Fruit fly (Drosophila melanogaster) whole organism, embryonic: ENCODE measurements around the gene CG42828.

Experiments
- Abd-B ChIP-seq: fragments of 200-800 bp; sonication (Bioruptor generic); optimal IDR thresholded peaks from 2 replicates; lab custom pipeline; 2018; ENCODE audit warnings: missing biosample characterization, mild to moderate bottlenecking, missing genetic modification characterization, moderate library complexity
- Atf3 ChIP-seq: fragments of 200-800 bp; sonication (Bioruptor generic); optimal IDR thresholded peaks from 3 replicates; lab custom pipeline; 2016; ENCODE audit warnings: missing biosample characterization, missing genetic modification characterization
- BtbVII ChIP-seq: fragments of 200-800 bp; sonication (Bioruptor generic); optimal IDR thresholded peaks from 3 replicates; lab custom pipeline; 2017; ENCODE audit warnings: missing biosample characterization, mild to moderate bottlenecking, missing genetic modification characterization
- CG11093 ChIP-seq: fragments of 200-800 bp; sonication (Bioruptor generic); IDR thresholded peaks from 3 replicates; pipeline ENCODE4 v1.3.6; 2022; ENCODE audit warnings: missing biosample characterization, missing genetic modification characterization
- CG11504 ChIP-seq: fragments of 200-800 bp; sonication (Bioruptor generic); optimal IDR thresholded peaks from 3 replicates; lab custom pipeline; 2019; ENCODE audit warnings: missing biosample characterization, mild to moderate bottlenecking, missing genetic modification characterization, moderate library complexity
- CG13894 ChIP-seq: fragments of 200-800 bp; sonication (Bioruptor generic); optimal IDR thresholded peaks from 3 replicates; lab custom pipeline; 2018; ENCODE audit warnings: missing biosample characterization, mild to moderate bottlenecking, missing genetic modification characterization, moderate library complexity
- CG15601 ChIP-seq: fragments of 200-800 bp; sonication (Bioruptor generic); optimal IDR thresholded peaks from 3 replicates; lab custom pipeline; 2019; ENCODE audit warnings: missing biosample characterization, mild to moderate bottlenecking, missing genetic modification characterization, moderate library complexity
- CG17359 ChIP-seq: fragments of 200-800 bp; sonication (Bioruptor generic); optimal IDR thresholded peaks from 3 replicates; lab custom pipeline; 2018; ENCODE audit warnings: missing biosample characterization, mild to moderate bottlenecking, missing genetic modification characterization, moderate library complexity
- CG2199 ChIP-seq: fragments of 200-800 bp; sonication (Bioruptor generic); IDR thresholded peaks from 3 replicates; pipeline ENCODE4 v1.3.6; 2022; ENCODE audit warnings: missing biosample characterization, missing genetic modification characterization
- CG2712 ChIP-seq: fragments of 200-800 bp; optimal IDR thresholded peaks from 3 replicates; lab custom pipeline; 2019; ENCODE audit warnings: missing biosample characterization, mild to moderate bottlenecking, missing genetic modification characterization, moderate library complexity
- CG30403 ChIP-seq: fragments of 200-800 bp; sonication (Bioruptor generic); optimal IDR thresholded peaks from 3 replicates; lab custom pipeline; 2016; ENCODE audit warnings: missing biosample characterization, missing genetic modification characterization
- CG32532 ChIP-seq: fragments of 200-800 bp; sonication (Bioruptor generic); IDR thresholded peaks from 2 replicates; pipeline ENCODE4 v1.3.6; 2022; ENCODE audit warnings: missing biosample characterization, missing genetic modification characterization
- CG33557 ChIP-seq: fragments of 200-800 bp; sonication (Bioruptor generic); optimal IDR thresholded peaks from 2 replicates; lab custom pipeline; 2019; ENCODE audit warnings: missing biosample characterization, mild to moderate bottlenecking, missing genetic modification characterization, moderate library complexity
- CG6254 ChIP-seq: fragments of 200-800 bp; sonication (Bioruptor generic); optimal IDR thresholded peaks from 3 replicates; lab custom pipeline; 2017; ENCODE audit warnings: mild to moderate bottlenecking, missing biosample characterization, missing genetic modification reagents, missing genetic modification characterization
- CG6791 ChIP-seq: fragments of 200-800 bp; sonication (Bioruptor generic); IDR thresholded peaks from 3 replicates; pipeline ENCODE4 v1.3.6; 2022; ENCODE audit warnings: missing biosample characterization, missing genetic modification characterization; ENCODE audit not compliant: partially characterized antibody
- CG7745 ChIP-seq: fragments of 200-800 bp; sonication (Bioruptor generic); optimal IDR thresholded peaks from 2 replicates; lab custom pipeline; 2018; ENCODE audit warnings: missing biosample characterization, mild to moderate bottlenecking, missing genetic modification characterization, moderate library complexity
- CG8944 ChIP-seq: fragments of 200-800 bp; sonication (Bioruptor generic); optimal IDR thresholded peaks from 3 replicates; lab custom pipeline; 2016; ENCODE audit warnings: missing biosample characterization, missing genetic modification characterization
- CG9215 ChIP-seq: fragments of 200-800 bp; sonication (Bioruptor generic); IDR thresholded peaks from 2 replicates; pipeline ENCODE4 v1.3.6; 2022; ENCODE audit warnings: missing biosample characterization, missing genetic modification characterization
- CG9727 ChIP-seq: fragments of 200-800 bp; sonication (Bioruptor generic); optimal IDR thresholded peaks from 3 replicates; lab custom pipeline; 2017; ENCODE audit warnings: missing biosample characterization, mild to moderate bottlenecking, missing genetic modification characterization
- Chrac-16 ChIP-seq: fragments of 200-800 bp; sonication (Bioruptor generic); optimal IDR thresholded peaks from 3 replicates; lab custom pipeline; 2016; ENCODE audit warnings: missing biosample characterization, missing genetic modification characterization
- Elba2 ChIP-seq: fragments of 200-800 bp; sonication (Bioruptor generic); optimal IDR thresholded peaks from 3 replicates; lab custom pipeline; 2016; ENCODE audit warnings: missing biosample characterization, missing genetic modification characterization
- Fer3 ChIP-seq: fragments of 200-800 bp; sonication (Bioruptor generic); optimal IDR thresholded peaks from 2 replicates; lab custom pipeline; 2018; ENCODE audit warnings: missing biosample characterization, mild to moderate bottlenecking, missing genetic modification characterization, moderate library complexity
- HmgD ChIP-seq: fragments of 200-800 bp; sonication (Bioruptor generic); optimal IDR thresholded peaks from 3 replicates; lab custom pipeline; 2016; ENCODE audit warnings: missing biosample characterization, missing genetic modification characterization
- Hr51 ChIP-seq, 2 experiments: fragments of 200-800 bp; sonication (Bioruptor generic); optimal IDR thresholded peaks; 2 replicates in 1 of 2; 3 replicates in 1 of 2; lab custom pipeline; 2016 to 2018; ENCODE audit warnings: missing biosample characterization in 2 of 2, missing genetic modification characterization in 2 of 2, mild to moderate bottlenecking in 1 of 2, moderate library complexity in 1 of 2
- Hsf ChIP-seq: fragments of 200-800 bp; sonication (Bioruptor generic); optimal IDR thresholded peaks from 3 replicates; lab custom pipeline; 2016; ENCODE audit warnings: missing biosample characterization, missing genetic modification characterization
- Mad ChIP-seq: fragments of 200-800 bp; sonication (Bioruptor generic); optimal IDR thresholded peaks from 2 replicates; lab custom pipeline; 2016; ENCODE audit warnings: missing biosample characterization, missing genetic modification characterization
- Oaz ChIP-seq: fragments of 200-800 bp; sonication (Bioruptor generic); IDR thresholded peaks from 2 replicates; pipeline ENCODE4 v1.3.6; 2022; ENCODE audit warnings: missing biosample characterization, missing genetic modification characterization
- Ptx1 ChIP-seq: fragments of 200-800 bp; sonication (Bioruptor generic); IDR thresholded peaks from 2 replicates; pipeline ENCODE4 v1.3.6; 2022; ENCODE audit warnings: missing biosample characterization, missing genetic modification characterization
- Rfx ChIP-seq: fragments of 200-800 bp; sonication (Bioruptor generic); IDR thresholded peaks from 2 replicates; pipeline ENCODE4 v1.3.6; 2022; ENCODE audit warnings: missing biosample characterization, missing genetic modification characterization
- Side ChIP-seq: fragments of 200-800 bp; sonication (Bioruptor generic); optimal IDR thresholded peaks from 2 replicates; lab custom pipeline; 2016; ENCODE audit warnings: missing biosample characterization, missing genetic modification characterization
- al ChIP-seq: fragments of 200-800 bp; sonication (Bioruptor generic); IDR thresholded peaks from 2 replicates; pipeline ENCODE4 v1.3.6; 2022; ENCODE audit warnings: missing biosample characterization, missing genetic modification characterization
- corto ChIP-seq: fragments of 200-800 bp; sonication (Bioruptor generic); optimal IDR thresholded peaks from 2 replicates; lab custom pipeline; 2016; ENCODE audit warnings: missing biosample characterization, mild to moderate bottlenecking, missing genetic modification characterization, moderate library complexity
- croc ChIP-seq: fragments of 200-800 bp; sonication (Bioruptor generic); conservative IDR thresholded peaks from 3 replicates; pipeline ENCODE4 v1.3.6; 2022; ENCODE audit warnings: missing biosample characterization, missing genetic modification characterization
- da ChIP-seq: fragments of 200-800 bp; sonication (Bioruptor generic); optimal IDR thresholded peaks from 2 replicates; lab custom pipeline; 2016; ENCODE audit warnings: missing biosample characterization, missing genetic modification characterization
- dpn ChIP-seq, 2 experiments: fragments of 200-800 bp; sonication (Bioruptor generic); optimal IDR thresholded peaks; 3 replicates each; lab custom pipeline; 2016; ENCODE audit warnings: missing biosample characterization in 2 of 2, missing genetic modification characterization in 2 of 2
- gem ChIP-seq: fragments of 200-800 bp; sonication (Bioruptor generic); optimal IDR thresholded peaks from 2 replicates; lab custom pipeline; 2019; ENCODE audit warnings: missing biosample characterization, mild to moderate bottlenecking, missing genetic modification characterization, moderate library complexity
- hbn ChIP-seq: fragments of 200-800 bp; sonication (Bioruptor generic); IDR thresholded peaks from 2 replicates; pipeline ENCODE4 v1.3.6; 2022; ENCODE audit warnings: missing biosample characterization, missing genetic modification characterization; ENCODE audit not compliant: partially characterized antibody
- inv ChIP-seq: fragments of 200-800 bp; sonication (Bioruptor generic); IDR thresholded peaks from 2 replicates; pipeline ENCODE4 v1.3.6; 2022; ENCODE audit warnings: missing biosample characterization, missing genetic modification characterization; ENCODE audit not compliant: partially characterized antibody
- kah ChIP-seq: fragments of 200-800 bp; sonication (Bioruptor generic); optimal IDR thresholded peaks from 2 replicates; lab custom pipeline; 2018; ENCODE audit warnings: missing biosample characterization, mild to moderate bottlenecking, missing genetic modification characterization
- nau ChIP-seq: fragments of 200-800 bp; sonication (Bioruptor generic); optimal IDR thresholded peaks from 3 replicates; lab custom pipeline; 2017; ENCODE audit warnings: missing biosample characterization, mild to moderate bottlenecking, missing genetic modification characterization, missing genetic modification reagents
- nerfin-2 ChIP-seq: fragments of 200-800 bp; sonication (Bioruptor generic); IDR thresholded peaks from 2 replicates; pipeline ENCODE4 v1.3.6; 2022; ENCODE audit warnings: missing biosample characterization, missing genetic modification characterization; ENCODE audit not compliant: partially characterized antibody
- onecut ChIP-seq: fragments of 200-800 bp; sonication (Bioruptor generic); IDR thresholded peaks from 2 replicates; pipeline ENCODE4 v1.3.6; 2022; ENCODE audit warnings: missing biosample characterization, missing genetic modification characterization
- peb ChIP-seq: fragments of 200-800 bp; sonication (Bioruptor generic); IDR thresholded peaks from 2 replicates; pipeline ENCODE4 v1.3.6; 2022; ENCODE audit warnings: missing biosample characterization, missing genetic modification characterization
- phol ChIP-seq: fragments of 200-800 bp; sonication (Bioruptor generic); optimal IDR thresholded peaks from 3 replicates; lab custom pipeline; 2018; ENCODE audit warnings: missing biosample characterization, mild to moderate bottlenecking, missing genetic modification characterization, moderate library complexity
- sc ChIP-seq, 3 experiments: fragments of >200 bp in 2 of 3; fragments of 200-800 bp in 1 of 3; sonication (Bioruptor generic) in 1 of 3; optimal IDR thresholded peaks; 2 replicates in 2 of 3; 3 replicates in 1 of 3; lab custom pipeline; 2017; ENCODE audit warnings: mild to moderate bottlenecking in 1 of 3, missing biosample characterization in 1 of 3, missing genetic modification characterization in 1 of 3, missing genetic modification reagents in 1 of 3
- tin ChIP-seq: fragments of 200-800 bp; sonication (Bioruptor generic); optimal IDR thresholded peaks from 3 replicates; lab custom pipeline; 2016; ENCODE audit warnings: missing biosample characterization, missing genetic modification characterization
- tll ChIP-seq, 2 experiments: fragments of 200-800 bp in 1 of 2; fragments of >200 bp in 1 of 2; sonication (Bioruptor generic) in 1 of 2; optimal IDR thresholded peaks; 2 replicates each; lab custom pipeline; 2017 to 2019; ENCODE audit warnings: missing biosample characterization in 2 of 2, missing genetic modification characterization in 2 of 2, mild to moderate bottlenecking in 1 of 2, moderate library complexity in 1 of 2
- twi ChIP-seq: fragments of 200-800 bp; optimal IDR thresholded peaks from 2 replicates; lab custom pipeline; 2019; ENCODE audit warnings: missing biosample characterization, mild to moderate bottlenecking, missing genetic modification characterization, moderate library complexity

Gene CG42828

dm6 chr3R:23333334-23334035, 40.0 kb upstream of the CG42828 start (continued):
- peak; percentile 72 for TF ChIP-seq phol
- TF ChIP-seq CG7745 (tag; lab: Kevin White, UChicago) = no peak
- TF ChIP-seq dpn (GFP tag; optimal IDR thresholded peaks at IDR 0.05; lab: Kevin White, UChicago) = peak in 1 of 2 experiments; percentile 22
- no peak for TF ChIP-seq nau (GFP tag; lab: Kevin White, UChicago)
- no peak for TF ChIP-seq sc (optimal IDR thresholded peaks at IDR 0.05; lab: Kevin White, UChicago)
- TF ChIP-seq sc (GFP tag; optimal IDR thresholded peaks at IDR 0.05; lab: Kevin White, UChicago) = peak; percentile 61
- TF ChIP-seq Fer3 (tag; lab: Kevin White, UChicago) = no peak
- TF ChIP-seq HmgD (GFP tag; lab: Kevin White, UChicago) = no peak
- no peak for TF ChIP-seq Rfx (GFP tag; lab: Robert Waterston, UW)
- peak; percentile 78 for TF ChIP-seq CG2712 (tag; lab: Kevin White, UChicago)
- TF ChIP-seq Hr51 (GFP tag; optimal IDR thresholded peaks at IDR 0.05; lab: Kevin White, UChicago) = peak in 1 of 2 experiments; percentile 57
- peak; percentile 23 for TF ChIP-seq CG8944
- TF ChIP-seq kah = no peak
- TF ChIP-seq hbn (GFP tag; lab: Robert Waterston, UW) = no peak
- TF ChIP-seq CG6254 (GFP tag; lab: Kevin White, UChicago) = peak; percentile 67
- TF ChIP-seq CG32532 (GFP tag; lab: Robert Waterston, UW) = no peak
- peak; percentile 38 for TF ChIP-seq Hsf (GFP tag; lab: Kevin White, UChicago)
- TF ChIP-seq nerfin-2 (GFP tag; lab: Robert Waterston, UW) = no peak
- peak; percentile 60 for TF ChIP-seq CG17359 (tag; lab: Kevin White, UChicago)
- no peak for TF ChIP-seq corto (GFP tag; lab: Kevin White, UChicago)
- no peak for TF ChIP-seq inv
- peak; percentile 49 for TF ChIP-seq CG15601 (tag; lab: Kevin White, UChicago)
- no peak for TF ChIP-seq BtbVII (GFP tag; lab: Kevin White, UChicago)
- peak; percentile 79 for TF ChIP-seq gem
- peak; percentile 4 for TF ChIP-seq Mad (GFP tag; lab: Kevin White, UChicago)
- no peak for TF ChIP-seq Elba2
- TF ChIP-seq CG6791 (GFP tag; lab: Robert Waterston, UW) = no peak
- peak; percentile 48; the same call in 1 of the 3 replicates for TF ChIP-seq croc (GFP tag; lab: Robert Waterston, UW)
- no peak for TF ChIP-seq Atf3 (GFP tag; lab: Kevin White, UChicago)
- no peak for TF ChIP-seq Oaz (GFP tag; lab: Robert Waterston, UW)
- no peak for TF ChIP-seq CG33557 (GFP tag; lab: Kevin White, UChicago)
- TF ChIP-seq CG13894 (tag; lab: Kevin White, UChicago) = no peak
- TF ChIP-seq al (GFP tag; lab: Robert Waterston, UW) = no peak
- TF ChIP-seq CG11504 = peak; percentile 62
- peak; percentile 46; the same call in 1 of the 2 replicates for TF ChIP-seq Ptx1 (GFP tag; lab: Robert Waterston, UW)
- TF ChIP-seq CG11093 = no peak
- TF ChIP-seq CG9215 = no peak
- peak; percentile 40 for TF ChIP-seq CG9727 (GFP tag; lab: Kevin White, UChicago)
- TF ChIP-seq tll (GFP tag; optimal IDR thresholded peaks at IDR 0.05; lab: Kevin White, UChicago) = no peak
- peak; percentile 17 for TF ChIP-seq Side (GFP tag; lab: Kevin White, UChicago)
- no peak for TF ChIP-seq da (GFP tag; lab: Kevin White, UChicago)
- no peak for TF ChIP-seq twi
- no peak for TF ChIP-seq peb (GFP tag; lab: Robert Waterston, UW)
- TF ChIP-seq CG30403 (GFP tag; lab: Kevin White, UChicago) = peak; percentile 48
- TF ChIP-seq Abd-B (GFP tag; lab: Kevin White, UChicago) = peak; percentile 29
- peak; percentile 46 for TF ChIP-seq tin (GFP tag; lab: Kevin White, UChicago)
- no peak for TF ChIP-seq CG2199
- no peak for TF ChIP-seq onecut
- TF ChIP-seq Chrac-16 (GFP tag; lab: Kevin White, UChicago) = peak; percentile 46
